Worm (Caenorhabditis elegans) whole organism, late embryonic: Measurements from ENCODE around the gene thn-5.

ENCODE experiments used
- F13H6.1 ChIP-seq: sonication (generic microtip); optimal IDR thresholded peaks from 2 replicates; lab custom pipeline; 2016; ENCODE audit warnings: missing genetic modification characterization, missing compliant biosample characterization
- K02D7.2 ChIP-seq: sonication (generic microtip); optimal IDR thresholded peaks from 2 replicates; lab custom pipeline; 2017; ENCODE audit warnings: mild to moderate bottlenecking, missing genetic modification characterization, missing compliant biosample characterization
- ceh-14 ChIP-seq: sonication (generic microtip); optimal IDR thresholded peaks from 2 replicates; lab custom pipeline; 2016; ENCODE audit warnings: missing genotype, missing genetic modification characterization, missing compliant biosample characterization
- ceh-2 ChIP-seq: sonication (generic microtip); optimal IDR thresholded peaks from 2 replicates; lab custom pipeline; 2016; ENCODE audit warnings: missing genotype, missing genetic modification characterization, missing compliant biosample characterization
- ceh-22 ChIP-seq: sonication (generic microtip); optimal IDR thresholded peaks from 2 replicates; lab custom pipeline; 2017; ENCODE audit warnings: missing biosample characterization, missing genetic modification characterization
- ceh-30 ChIP-seq: fragments of 150-350 bp; optimal IDR thresholded peaks from 2 replicates; lab custom pipeline; 2014; ENCODE audit warnings: missing biosample characterization, missing genetic modification characterization
- ceh-31 ChIP-seq: sonication (generic microtip); optimal IDR thresholded peaks from 2 replicates; lab custom pipeline; 2016; ENCODE audit warnings: missing genetic modification characterization, missing compliant biosample characterization
- ceh-34 ChIP-seq: sonication (generic microtip); optimal IDR thresholded peaks from 2 replicates; lab custom pipeline; 2016; ENCODE audit warnings: mild to moderate bottlenecking, missing genetic modification characterization, missing compliant biosample characterization
- ceh-45 ChIP-seq: fragments of 200-800 bp; sonication (Bioruptor generic); IDR thresholded peaks from 2 replicates; pipeline ENCODE4 v1.3.6; 2022; ENCODE audit warnings: missing genetic modification reagents, missing genetic modification characterization, missing compliant biosample characterization
- ceh-6 ChIP-seq: fragments of 200-800 bp; sonication (Bioruptor generic); optimal IDR thresholded peaks from 2 replicates; lab custom pipeline; 2018; ENCODE audit warnings: mild to moderate bottlenecking, missing genetic modification characterization, missing compliant biosample characterization
- ceh-9 ChIP-seq: sonication (generic microtip); optimal IDR thresholded peaks from 2 replicates; lab custom pipeline; 2016; ENCODE audit warnings: mild to moderate bottlenecking, missing genetic modification characterization, inconsistent platforms, missing compliant biosample characterization
- che-1 ChIP-seq: sonication (generic microtip); optimal IDR thresholded peaks from 2 replicates; lab custom pipeline; 2016; ENCODE audit warnings: mild to moderate bottlenecking, missing genetic modification characterization, missing compliant biosample characterization
- dmd-4 ChIP-seq: sonication (generic microtip); optimal IDR thresholded peaks from 2 replicates; lab custom pipeline; 2016; ENCODE audit warnings: borderline replicate concordance, missing genetic modification characterization, missing compliant biosample characterization
- elt-4 ChIP-seq: sonication (generic microtip); optimal IDR thresholded peaks from 2 replicates; lab custom pipeline; 2016; ENCODE audit warnings: missing genetic modification characterization, missing compliant biosample characterization
- fax-1 ChIP-seq: sonication (generic microtip); optimal IDR thresholded peaks from 2 replicates; lab custom pipeline; 2016; ENCODE audit warnings: missing genotype, missing genetic modification characterization, missing compliant biosample characterization
- fkh-6 ChIP-seq: sonication (generic microtip); optimal IDR thresholded peaks from 2 replicates; lab custom pipeline; 2016; ENCODE audit warnings: missing genetic modification characterization, missing compliant biosample characterization
- gmeb-2 ChIP-seq: sonication (generic microtip); optimal IDR thresholded peaks from 2 replicates; lab custom pipeline; 2016; ENCODE audit warnings: missing genetic modification characterization, inconsistent platforms, missing compliant biosample characterization
- hlh-13 ChIP-seq: fragments of 200-800 bp; sonication (Bioruptor generic); optimal IDR thresholded peaks from 2 replicates; lab custom pipeline; 2018; ENCODE audit warnings: mild to moderate bottlenecking, missing genetic modification characterization, missing compliant biosample characterization
- hlh-15 ChIP-seq: sonication (generic microtip); optimal IDR thresholded peaks from 2 replicates; lab custom pipeline; 2016; ENCODE audit warnings: missing genetic modification characterization, missing compliant biosample characterization
- hlh-6 ChIP-seq: sonication (generic microtip); optimal IDR thresholded peaks from 2 replicates; lab custom pipeline; 2016; ENCODE audit warnings: missing genotype, missing genetic modification characterization, missing compliant biosample characterization
- lim-6 ChIP-seq: sonication (generic microtip); optimal IDR thresholded peaks from 2 replicates; lab custom pipeline; 2016; ENCODE audit warnings: missing genetic modification characterization, missing compliant biosample characterization
- lin-11 ChIP-seq: fragments of 200-800 bp; sonication (Bioruptor generic); optimal IDR thresholded peaks from 2 replicates; lab custom pipeline; 2018; ENCODE audit warnings: mild to moderate bottlenecking, missing genetic modification characterization, missing compliant biosample characterization
- madf-2 ChIP-seq: sonication (generic microtip); optimal IDR thresholded peaks from 2 replicates; lab custom pipeline; 2017; ENCODE audit warnings: missing genetic modification characterization, missing compliant biosample characterization
- nhr-11 ChIP-seq: fragments of 150-350 bp; optimal IDR thresholded peaks from 2 replicates; lab custom pipeline; 2014; ENCODE audit warnings: missing biosample characterization, missing genetic modification characterization
- nhr-232 ChIP-seq: sonication (generic microtip); optimal IDR thresholded peaks from 2 replicates; lab custom pipeline; 2016; ENCODE audit warnings: missing genetic modification characterization, missing compliant biosample characterization
- npax-4 ChIP-seq: sonication (generic microtip); optimal IDR thresholded peaks from 2 replicates; lab custom pipeline; 2016; ENCODE audit warnings: missing genetic modification characterization, missing compliant biosample characterization
- odd-2 ChIP-seq: sonication (generic microtip); optimal IDR thresholded peaks from 2 replicates; lab custom pipeline; 2017; ENCODE audit warnings: antibody characterized with exemption, mild to moderate bottlenecking, missing genetic modification characterization, missing compliant biosample characterization
- pag-3 ChIP-seq: sonication (generic microtip); optimal IDR thresholded peaks from 2 replicates; lab custom pipeline; 2016; ENCODE audit warnings: missing compliant biosample characterization, missing genetic modification characterization, borderline replicate concordance
- pat-9 ChIP-seq: fragments of 200-800 bp; sonication (Bioruptor generic); optimal IDR thresholded peaks from 2 replicates; lab custom pipeline; 2018; ENCODE audit warnings: mild to moderate bottlenecking, missing genetic modification characterization, moderate library complexity, missing compliant biosample characterization
- pha-2 ChIP-seq: sonication (generic microtip); optimal IDR thresholded peaks from 2 replicates; lab custom pipeline; 2017; ENCODE audit warnings: mild to moderate bottlenecking, missing genetic modification characterization, missing compliant biosample characterization
- pros-1 ChIP-seq: fragments of 150-350 bp; optimal IDR thresholded peaks from 2 replicates; lab custom pipeline; 2014; ENCODE audit warnings: missing biosample characterization, missing genetic modification reagents, missing genetic modification characterization
- ref-2 ChIP-seq: sonication (generic microtip); optimal IDR thresholded peaks from 2 replicates; lab custom pipeline; 2016; ENCODE audit warnings: missing genetic modification characterization, missing compliant biosample characterization
- rnt-1 ChIP-seq: sonication (generic microtip); optimal IDR thresholded peaks from 2 replicates; lab custom pipeline; 2016; ENCODE audit warnings: missing genetic modification characterization, missing compliant biosample characterization
- sdc-2 ChIP-seq: sonication (generic microtip); optimal IDR thresholded peaks from 2 replicates; lab custom pipeline; 2016; ENCODE audit warnings: missing genotype, missing genetic modification characterization, missing compliant biosample characterization
- tbx-7 ChIP-seq: sonication (generic microtip); optimal IDR thresholded peaks from 2 replicates; lab custom pipeline; 2016; ENCODE audit warnings: missing genotype, missing genetic modification characterization, missing compliant biosample characterization
- unc-3 ChIP-seq, 2 experiments: fragments of 200-800 bp in 1 of 2; sonication (Bioruptor generic) in 1 of 2; sonication (generic microtip) in 1 of 2; conservative IDR thresholded peaks in 1 of 2; optimal IDR thresholded peaks in 1 of 2; 2 replicates each; pipeline versions ENCODE4 v1.3.6 to Lab custom; 2016 to 2022; ENCODE audit warnings: missing compliant biosample characterization in 2 of 2, missing genetic modification characterization in 2 of 2, missing genetic modification reagents in 1 of 2
- unc-42 ChIP-seq: sonication (generic microtip); optimal IDR thresholded peaks from 2 replicates; lab custom pipeline; 2016; ENCODE audit warnings: missing genotype, missing genetic modification characterization, missing compliant biosample characterization
- zip-5 ChIP-seq: sonication (generic microtip); optimal IDR thresholded peaks from 2 replicates; lab custom pipeline; 2016; ENCODE audit warnings: missing genetic modification characterization, missing compliant biosample characterization

Gene thn-5

ce11 chrIV:5200813-5201212, 29.8 kb upstream of the thn-5 start:
- TF ChIP-seq ceh-2 (no peak), fkh-6 (tag; lab: Kevin White, UChicago) (no peak), lim-6 (tag; lab: Kevin White, UChicago) (no peak), pros-1 (tag; lab: Kevin White, UChicago) (no peak), zip-5 (tag; lab: Kevin White, UChicago) (no peak), ceh-34 (tag; lab: Kevin White, UChicago) (no peak), dmd-4 (no peak), lin-11 (tag; lab: Kevin White, UChicago) (no peak), nhr-232 (tag; lab: Kevin White, UChicago) (no peak), rnt-1 (tag; lab: Kevin White, UChicago) (no peak), unc-3 (GFP tag; conservative IDR thresholded peaks at IDR 0.05; lab: Robert Waterston, UW) (no peak), unc-3 (tag; optimal IDR thresholded peaks at IDR 0.05; lab: Kevin White, UChicago) (no peak), sdc-2 (tag; lab: Kevin White, UChicago) (no peak), hlh-6 (tag; lab: Kevin White, UChicago) (no peak), pag-3 (no peak), ceh-31 (tag; lab: Kevin White, UChicago) (no peak)
- TF ChIP-seq, all 69 proteins: peak for 0

- TF ChIP-seq K02D7.2 (tag; lab: Kevin White, UChicago) (no peak), fax-1 (tag; lab: Kevin White, UChicago) (no peak), tbx-7 (tag; lab: Kevin White, UChicago) (no peak), pat-9 (tag; lab: Kevin White, UChicago) (no peak), ceh-30 (no peak), ceh-6 (GFP tag; lab: Kevin White, UChicago) (no peak), ceh-45 (GFP tag; lab: Robert Waterston, UW) (no peak), ceh-34 (tag; lab: Kevin White, UChicago) (no peak), ceh-31 (tag; lab: Kevin White, UChicago) (no peak), pha-2 (tag; lab: Kevin White, UChicago) (no peak), hlh-15 (tag; lab: Kevin White, UChicago) (no peak), nhr-232 (tag; lab: Kevin White, UChicago) (no peak), hlh-6 (tag; lab: Kevin White, UChicago) (no peak), hlh-13 (no peak), nhr-11 (tag; lab: Kevin White, UChicago) (no peak), unc-42 (no peak), gmeb-2 (no peak), F13H6.1 (tag; lab: Kevin White, UChicago) (no peak), ceh-9 (no peak)
Measured at ce11 chrIV:5202575-5202974, 28.1 kb upstream of the thn-5 start.

ce11 chrIV:5204573-5204972, 26.1 kb upstream of the thn-5 start, which contains the start of gene tni-4:
TSS of gene tni-4 (plus strand) at chrIV:5204591.
- no peak for TF ChIP-seq che-1 (tag; lab: Kevin White, UChicago)
- TF ChIP-seq odd-2 (tag; lab: Kevin White, UChicago): no peak
- TF ChIP-seq ceh-14 (tag; lab: Kevin White, UChicago): no peak
- TF ChIP-seq pha-2 (tag; lab: Kevin White, UChicago): no peak
- TF ChIP-seq npax-4 (tag; lab: Kevin White, UChicago): no peak
- TF ChIP-seq F13H6.1 (tag; lab: Kevin White, UChicago): no peak
- no peak for TF ChIP-seq ref-2
- TF ChIP-seq lim-6 (tag; lab: Kevin White, UChicago): no peak
- TF ChIP-seq madf-2 (tag; lab: Kevin White, UChicago): no peak
- no peak for TF ChIP-seq rnt-1 (tag; lab: Kevin White, UChicago)
- TF ChIP-seq elt-4 (tag; lab: Kevin White, UChicago): no peak
- no peak for TF ChIP-seq ceh-22 (tag; lab: Kevin White, UChicago)
- TF ChIP-seq pat-9 (tag; lab: Kevin White, UChicago): no peak
- TF ChIP-seq fax-1 (tag; lab: Kevin White, UChicago): no peak
